Worm (Caenorhabditis elegans) whole organism, L3 larva: ENCODE measurements around the gene ubc-20.
A peak's percentile ranks its signal among the peaks of the same experiment; 100 is the strongest.

ENCODE experiments used
- R02D3.7 ChIP-seq: fragments of 150-350 bp; optimal IDR thresholded peaks from 2 replicates; lab custom pipeline; 2014; ENCODE audit warnings: missing biosample characterization, missing genetic modification characterization
- ceh-28 ChIP-seq: fragments of 150-350 bp; optimal IDR thresholded peaks from 2 replicates; lab custom pipeline; 2014; ENCODE audit warnings: missing biosample characterization, missing genetic modification reagents, missing genetic modification characterization
- ceh-82 ChIP-seq: fragments of 150-350 bp; optimal IDR thresholded peaks from 2 replicates; lab custom pipeline; 2014; ENCODE audit warnings: missing biosample characterization, missing genetic modification characterization
- daf-12 ChIP-seq: fragments of 150-350 bp; optimal IDR thresholded peaks from 2 replicates; lab custom pipeline; 2014; ENCODE audit warnings: missing biosample characterization, missing genetic modification reagents, missing genetic modification characterization
- egl-27 ChIP-seq: sonication (generic microtip); optimal IDR thresholded peaks from 4 replicates; lab custom pipeline; 2017; ENCODE audit warnings: missing biosample characterization, missing genetic modification reagents, missing genetic modification characterization
- egl-5 ChIP-seq: fragments of 150-350 bp; optimal IDR thresholded peaks from 2 replicates; lab custom pipeline; 2017; ENCODE audit warnings: missing biosample characterization, missing genetic modification reagents, missing genetic modification characterization, inconsistent platforms
- elt-1 ChIP-seq: fragments of 150-350 bp; optimal IDR thresholded peaks from 2 replicates; lab custom pipeline; 2014; ENCODE audit warnings: missing biosample characterization, missing genetic modification characterization
- elt-2 ChIP-seq: sonication (generic microtip); optimal IDR thresholded peaks from 2 replicates; lab custom pipeline; 2016; ENCODE audit warnings: missing genetic modification reagents, mild to moderate bottlenecking, missing genetic modification characterization, missing compliant biosample characterization
- elt-3 ChIP-seq, 3 experiments: fragments of 150-350 bp in 1 of 3; sonication (generic microtip) in 2 of 3; optimal IDR thresholded peaks; 2 replicates in 2 of 3; 4 replicates in 1 of 3; lab custom pipeline; 2014 to 2017; ENCODE audit warnings: missing biosample characterization in 3 of 3, missing genetic modification characterization in 3 of 3
- eor-1 ChIP-seq, 2 experiments: fragments of 150-350 bp; optimal IDR thresholded peaks; 2 replicates each; lab custom pipeline; 2014 to 2018; ENCODE audit warnings: missing biosample characterization in 2 of 2, missing genetic modification characterization in 2 of 2
- fkh-2 ChIP-seq: fragments of 150-350 bp; optimal IDR thresholded peaks from 2 replicates; lab custom pipeline; 2014; ENCODE audit warnings: missing biosample characterization, missing genetic modification reagents, missing genetic modification characterization
- fos-1 ChIP-seq: fragments of 150-350 bp; optimal IDR thresholded peaks from 2 replicates; lab custom pipeline; 2014; ENCODE audit warnings: missing biosample characterization, missing genetic modification characterization
- hmg-11 ChIP-seq: sonication (generic microtip); optimal IDR thresholded peaks from 2 replicates; lab custom pipeline; 2016; ENCODE audit warnings: missing genetic modification characterization, missing compliant biosample characterization
- jun-1 ChIP-seq: fragments of 150-350 bp; optimal IDR thresholded peaks from 2 replicates; lab custom pipeline; 2014; ENCODE audit warnings: missing biosample characterization, missing genetic modification reagents, missing genetic modification characterization
- lin-15B ChIP-seq: fragments of 150-350 bp; optimal IDR thresholded peaks from 2 replicates; lab custom pipeline; 2014; ENCODE audit warnings: missing biosample characterization, missing genetic modification characterization
- lin-39 ChIP-seq: fragments of 150-350 bp; optimal IDR thresholded peaks from 2 replicates; lab custom pipeline; 2018; ENCODE audit warnings: missing biosample characterization, missing genetic modification reagents, missing genetic modification characterization
- mdl-1 ChIP-seq: fragments of 150-350 bp; optimal IDR thresholded peaks from 2 replicates; lab custom pipeline; 2014; ENCODE audit warnings: missing biosample characterization, missing genetic modification characterization
- nfya-1 ChIP-seq: sonication (generic microtip); optimal IDR thresholded peaks from 2 replicates; lab custom pipeline; 2017; ENCODE audit warnings: missing genetic modification characterization, mild to moderate bottlenecking, missing compliant biosample characterization, antibody characterized with exemption, moderate library complexity; ENCODE audit not compliant: insufficient read depth
- nhr-11 ChIP-seq: fragments of 150-350 bp; optimal IDR thresholded peaks from 2 replicates; lab custom pipeline; 2014; ENCODE audit warnings: missing biosample characterization, missing genetic modification characterization
- nhr-12 ChIP-seq: fragments of 150-350 bp; optimal IDR thresholded peaks from 2 replicates; lab custom pipeline; 2014; ENCODE audit warnings: missing biosample characterization, missing genetic modification characterization
- nhr-23 ChIP-seq: fragments of 150-350 bp; optimal IDR thresholded peaks from 2 replicates; lab custom pipeline; 2014; ENCODE audit warnings: missing biosample characterization, missing genetic modification reagents, missing genetic modification characterization
- nhr-237 ChIP-seq: fragments of 150-350 bp; optimal IDR thresholded peaks from 2 replicates; lab custom pipeline; 2014; ENCODE audit warnings: missing biosample characterization, missing genetic modification characterization
- nhr-28 ChIP-seq: fragments of 150-350 bp; optimal IDR thresholded peaks from 2 replicates; lab custom pipeline; 2014; ENCODE audit warnings: missing biosample characterization, missing genetic modification characterization
- nhr-43 ChIP-seq: sonication (generic microtip); optimal IDR thresholded peaks from 2 replicates; lab custom pipeline; 2016; ENCODE audit warnings: mild to moderate bottlenecking, missing genetic modification characterization, missing compliant biosample characterization; ENCODE audit not compliant: poor library complexity, severe bottlenecking
- nhr-76 ChIP-seq: fragments of 150-350 bp; sonication (generic microtip); optimal IDR thresholded peaks from 5 replicates; lab custom pipeline; 2014; ENCODE audit warnings: missing biosample characterization, missing genetic modification characterization
- nhr-77 ChIP-seq: fragments of 150-350 bp; optimal IDR thresholded peaks from 2 replicates; lab custom pipeline; 2014; ENCODE audit warnings: missing biosample characterization, missing genetic modification characterization
- pqm-1 ChIP-seq: fragments of 150-350 bp; optimal IDR thresholded peaks from 2 replicates; lab custom pipeline; 2017; ENCODE audit warnings: missing biosample characterization, missing genetic modification characterization, inconsistent platforms
- sea-2 ChIP-seq: fragments of 150-350 bp; sonication (generic microtip); optimal IDR thresholded peaks from 4 replicates; lab custom pipeline; 2014; ENCODE audit warnings: missing biosample characterization, missing genetic modification reagents, missing genetic modification characterization
- skn-1 ChIP-seq: fragments of 150-350 bp; optimal IDR thresholded peaks from 2 replicates; lab custom pipeline; 2014; ENCODE audit warnings: missing biosample characterization, missing genetic modification characterization
- unc-39 ChIP-seq: sonication (generic microtip); optimal IDR thresholded peaks from 4 replicates; lab custom pipeline; 2017; ENCODE audit warnings: missing biosample characterization, missing genetic modification characterization
- zag-1 ChIP-seq: fragments of 150-350 bp; optimal IDR thresholded peaks from 2 replicates; lab custom pipeline; 2014; ENCODE audit warnings: missing biosample characterization, missing genetic modification characterization
- ztf-11 ChIP-seq: fragments of 150-350 bp; optimal IDR thresholded peaks from 2 replicates; lab custom pipeline; 2014; ENCODE audit warnings: missing biosample characterization, missing genetic modification characterization
- ztf-4 ChIP-seq: fragments of 150-350 bp; optimal IDR thresholded peaks from 2 replicates; lab custom pipeline; 2014; ENCODE audit warnings: missing biosample characterization, missing genetic modification characterization

The ubc-20 gene

ce11 chrIII:147570-148076 is 41.0 kb upstream of the ubc-20 start, which contains the start of gene sqst-5:
Gene sqst-5 (minus strand): TSS chrIII:147620.
- TF ChIP-seq R02D3.7 (tag; lab: Kevin White, UChicago) (no peak), pqm-1 (tag; lab: Kevin White, UChicago) (peak; percentile 59), unc-39 (tag; lab: Kevin White, UChicago) (no peak), elt-2 (tag; lab: Kevin White, UChicago) (peak; percentile 76), lin-15B (tag; lab: Kevin White, UChicago) (no peak)

- TF ChIP-seq ceh-28 (tag; lab: Kevin White, UChicago): no peak
- no peak for TF ChIP-seq eor-1 (tag; optimal IDR thresholded peaks at IDR 0.05; lab: Kevin White, UChicago)
- no peak for TF ChIP-seq ceh-82 (tag; lab: Kevin White, UChicago)
- TF ChIP-seq nhr-11: no peak
- no peak for TF ChIP-seq nhr-12
- TF ChIP-seq zag-1 (tag; lab: Kevin White, UChicago): no peak
- TF ChIP-seq nhr-28 (tag; lab: Kevin White, UChicago): no peak
- no peak for TF ChIP-seq jun-1 (tag; lab: Kevin White, UChicago)
- no peak for TF ChIP-seq nhr-77 (tag; lab: Kevin White, UChicago)
- TF ChIP-seq elt-2 (tag; lab: Kevin White, UChicago): no peak
- TF ChIP-seq fos-1 (tag; lab: Kevin White, UChicago): no peak
- TF ChIP-seq egl-27 (tag; lab: Kevin White, UChicago): no peak
- no peak for TF ChIP-seq hmg-11 (tag; lab: Kevin White, UChicago)
- TF ChIP-seq nhr-43 (tag; lab: Kevin White, UChicago): no peak
- TF ChIP-seq egl-5: no peak
- TF ChIP-seq mdl-1: no peak
- TF ChIP-seq fkh-2: no peak
- no peak for TF ChIP-seq daf-12 (tag; lab: Kevin White, UChicago)
- no peak for TF ChIP-seq lin-39 (tag; lab: Kevin White, UChicago)
Measured at ce11 chrIII:149132-149531, 39.5 kb upstream of the ubc-20 start.

ce11 chrIII:151084-151483 is 37.6 kb upstream of the ubc-20 start:
- TF ChIP-seq skn-1 (no peak), ceh-82 (tag; lab: Kevin White, UChicago) (no peak), elt-2 (tag; lab: Kevin White, UChicago) (no peak)
- TF ChIP-seq, all 47 proteins: peak for 0

- TF ChIP-seq mdl-1: no peak
- TF ChIP-seq jun-1 (tag; lab: Kevin White, UChicago): peak; percentile 98
- peak; percentile 100 for TF ChIP-seq pqm-1 (tag; lab: Kevin White, UChicago)
- TF ChIP-seq lin-15B (tag; lab: Kevin White, UChicago): no peak
- TF ChIP-seq elt-3 (tag; optimal IDR thresholded peaks at IDR 0.05; lab: Kevin White, UChicago): peak in 2 of 3 experiments; percentile 1 to 56
- TF ChIP-seq elt-2 (tag; lab: Kevin White, UChicago): peak; percentile 100
- peak; percentile 26 for TF ChIP-seq skn-1
- peak; percentile 81 for TF ChIP-seq egl-27 (tag; lab: Kevin White, UChicago)
- peak; percentile 45 for TF ChIP-seq fos-1 (tag; lab: Kevin White, UChicago)
Measured at ce11 chrIII:154168-154567, 34.5 kb upstream of the ubc-20 start.

- TF ChIP-seq ztf-4 (tag; lab: Kevin White, UChicago): no peak
- no peak for TF ChIP-seq skn-1
- TF ChIP-seq nhr-28 (tag; lab: Kevin White, UChicago): no peak
- TF ChIP-seq egl-27 (tag; lab: Kevin White, UChicago): no peak
- TF ChIP-seq nfya-1 (tag; lab: Kevin White, UChicago): no peak
- TF ChIP-seq ztf-11 (tag; lab: Kevin White, UChicago): no peak
- no peak for TF ChIP-seq daf-12 (tag; lab: Kevin White, UChicago)
- no peak for TF ChIP-seq nhr-23 (tag; lab: Kevin White, UChicago)
- TF ChIP-seq fos-1 (tag; lab: Kevin White, UChicago): no peak
- TF ChIP-seq sea-2 (GFP tag; lab: Kevin White, UChicago): no peak
- TF ChIP-seq nhr-237 (tag; lab: Kevin White, UChicago): no peak
- no peak for TF ChIP-seq mdl-1
- TF ChIP-seq nhr-76 (tag; lab: Kevin White, UChicago): no peak
- TF ChIP-seq fkh-2: no peak
- no peak for TF ChIP-seq elt-1
- no peak for TF ChIP-seq nhr-12
Measured at ce11 chrIII:156645-157044, 32.0 kb upstream of the ubc-20 start, which contains the start of the genes zig-13 and ver-1. Gene zig-13 (minus strand): TSS chrIII:156745. Gene ver-1 (plus strand): TSS chrIII:156824.
